Fruit fly (Drosophila melanogaster): ENCODE data around the gene Uqcc1.

Gene Uqcc1

DNA sequence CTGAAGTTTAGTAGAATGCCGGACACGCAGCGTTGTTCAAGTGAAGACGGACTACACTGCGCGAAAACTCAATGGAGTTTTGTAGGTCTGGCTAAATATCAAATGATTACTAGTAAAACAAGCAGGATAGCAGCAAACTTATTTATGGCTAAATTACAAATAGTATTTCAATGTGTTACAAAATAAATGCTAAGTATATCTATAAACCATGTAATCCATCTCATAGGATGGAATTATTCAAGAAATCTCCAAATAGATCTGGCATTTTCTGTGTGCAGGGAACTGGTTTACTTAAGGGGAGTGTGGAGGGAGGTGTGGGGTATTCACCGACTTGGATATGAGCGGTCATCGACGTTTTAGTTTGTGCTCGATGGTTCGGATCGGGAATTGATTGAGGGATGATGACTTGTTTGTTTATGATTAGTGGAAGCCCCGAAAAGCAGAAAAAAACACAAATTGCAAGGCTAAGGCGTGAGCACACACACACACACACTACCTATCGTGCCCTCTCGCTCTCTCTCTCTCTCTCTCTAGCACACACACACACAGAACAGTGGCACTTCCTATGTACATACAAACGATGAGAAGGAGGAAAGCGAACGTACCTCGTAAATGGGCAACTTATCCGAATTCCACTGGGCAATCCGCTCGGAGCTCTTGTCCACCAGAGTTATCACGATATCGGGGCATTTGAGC, 6.0 kb upstream of the Uqcc1 start (continued):
- peak; percentile 40; the same call in 1 of the 2 replicates for TF ChIP-seq al (GFP tag; IDR thresholded peaks at IDR 0.05)
- TF ChIP-seq bsh (GFP tag; optimal IDR thresholded peaks at IDR 0.05), result peak; percentile 61 to 91
- TF ChIP-seq pum (GFP tag; optimal IDR thresholded peaks at IDR 0.05), result peak; percentile 70
- peak; percentile 64; the same call in 1 of the 2 replicates for TF ChIP-seq stc (GFP tag; IDR thresholded peaks at IDR 0.05)
- TF ChIP-seq CG3163 (GFP tag; optimal IDR thresholded peaks at IDR 0.05), result peak; percentile 46
- TF ChIP-seq shn (GFP tag; optimal IDR thresholded peaks at IDR 0.05), result peak; percentile 68
- TF ChIP-seq B-H1 (GFP tag; IDR thresholded peaks at IDR 0.05), result peak; percentile 42; the same call in 1 of the 3 replicates
- peak; percentile 53 for TF ChIP-seq onecut (GFP tag; IDR thresholded peaks at IDR 0.05)
- peak; percentile 38 for TF ChIP-seq CG8290 (GFP tag; optimal IDR thresholded peaks at IDR 0.05)
- peak in 1 of 2 experiments; percentile 85 for TF ChIP-seq CG8290 (tag; optimal IDR thresholded peaks at IDR 0.05)
- peak; percentile 54 for TF ChIP-seq twi (tag; optimal IDR thresholded peaks at IDR 0.05)
- no peak for TF ChIP-seq dan (GFP tag; IDR thresholded peaks at IDR 0.05)
- peak; percentile 66 for TF ChIP-seq CG8089 (GFP tag; optimal IDR thresholded peaks at IDR 0.05)
- peak; percentile 84 for TF ChIP-seq pho (GFP tag; optimal IDR thresholded peaks at IDR 0.05)
- TF ChIP-seq br (optimal IDR thresholded peaks at IDR 0.05), result no peak
- TF ChIP-seq ssp (GFP tag; IDR thresholded peaks at IDR 0.05), result peak; percentile 67
- peak; percentile 16 for TF ChIP-seq mirr (GFP tag; optimal IDR thresholded peaks at IDR 0.05)
- no peak for TF ChIP-seq CG5180 (GFP tag; optimal IDR thresholded peaks at IDR 0.05)
- peak; percentile 63 for TF ChIP-seq Lhr (GFP tag; optimal IDR thresholded peaks at IDR 0.05)
- TF ChIP-seq CG2875 (GFP tag; optimal IDR thresholded peaks at IDR 0.05), result peak; percentile 79
- TF ChIP-seq HmgZ (tag; optimal IDR thresholded peaks at IDR 0.05), result peak; percentile 83
- peak; percentile 50; the same call in 1 of the 2 replicates for TF ChIP-seq E2f2 (GFP tag; IDR thresholded peaks at IDR 0.05)
- peak; percentile 40 for TF ChIP-seq CG15011 (GFP tag; optimal IDR thresholded peaks at IDR 0.05)
- peak; percentile 84 for TF ChIP-seq Mes4 (GFP tag; optimal IDR thresholded peaks at IDR 0.05)
- TF ChIP-seq NK7.1 (GFP tag; optimal IDR thresholded peaks at IDR 0.05), result peak; percentile 48
- TF ChIP-seq CG12391 (tag; optimal IDR thresholded peaks at IDR 0.05), result peak; percentile 90
- TF ChIP-seq Xrp1 (GFP tag; IDR thresholded peaks at IDR 0.05), result peak; percentile 91
- peak; percentile 40 for TF ChIP-seq TFAM (GFP tag; optimal IDR thresholded peaks at IDR 0.05)
- peak; percentile 24 for TF ChIP-seq sd (tag; optimal IDR thresholded peaks at IDR 0.05)
- TF ChIP-seq Dp (GFP tag; optimal IDR thresholded peaks at IDR 0.05), result no peak
- peak; percentile 43 for TF ChIP-seq Hmx (GFP tag; optimal IDR thresholded peaks at IDR 0.05)
- peak; percentile 38; the same call in 1 of the 2 replicates for TF ChIP-seq Nf-YA (GFP tag; IDR thresholded peaks at IDR 0.05)
- peak; percentile 39 for TF ChIP-seq Atf3 (GFP tag; optimal IDR thresholded peaks at IDR 0.05)
- TF ChIP-seq Ssrp (tag; optimal IDR thresholded peaks at IDR 0.05), result peak; percentile 83
- peak; percentile 70 for TF ChIP-seq wek (GFP tag; optimal IDR thresholded peaks at IDR 0.05)
- peak; percentile 75 for TF ChIP-seq odd (GFP tag; optimal IDR thresholded peaks at IDR 0.05)
- peak; percentile 52; the same call in 2 of the 4 replicates for TF ChIP-seq Gug (GFP tag; IDR thresholded peaks at IDR 0.05)
- no peak for TF ChIP-seq B-H2 (GFP tag; optimal IDR thresholded peaks at IDR 0.05)
- peak; percentile 44; the same call in 1 of the 2 replicates for TF ChIP-seq CG10959 (GFP tag; IDR thresholded peaks at IDR 0.05)
- peak; percentile 82 for TF ChIP-seq CG17829 (tag; optimal IDR thresholded peaks at IDR 0.05)
- TF ChIP-seq ara (GFP tag; IDR thresholded peaks at IDR 0.05), result peak; percentile 67
- TF ChIP-seq CG13123 (GFP tag; optimal IDR thresholded peaks at IDR 0.05), result peak; percentile 69
- peak; percentile 52 for TF ChIP-seq dm (GFP tag; optimal IDR thresholded peaks at IDR 0.05)
- no peak for TF ChIP-seq pros (GFP tag; optimal IDR thresholded peaks at IDR 0.05)
- TF ChIP-seq CG15696 (tag; optimal IDR thresholded peaks at IDR 0.05), result peak; percentile 52
- peak; percentile 64 for TF ChIP-seq CG18619 (GFP tag; optimal IDR thresholded peaks at IDR 0.05)
- TF ChIP-seq CG17612 (GFP tag; IDR thresholded peaks at IDR 0.05), result peak; percentile 36; the same call in 1 of the 2 replicates
- no peak for TF ChIP-seq CG7963 (GFP tag; IDR thresholded peaks at IDR 0.05; ENCODE audit: partially characterized antibody)
- TF ChIP-seq trem (tag; optimal IDR thresholded peaks at IDR 0.05), result peak; percentile 70
- peak; percentile 89 for TF ChIP-seq CG7839 (tag; optimal IDR thresholded peaks at IDR 0.05)
